Fruit fly (Drosophila melanogaster) S2 (cell line): ENCODE measurements around the gene CG10055.

Source experiments
- CG8478 ChIP-seq: fragments of >200 bp; optimal IDR thresholded peaks from 2 replicates; lab custom pipeline; 2018
- CTCF ChIP-seq, 2 experiments: fragments of >200 bp; optimal IDR thresholded peaks; 2 replicates each; lab custom pipeline; 2018

DNA sequence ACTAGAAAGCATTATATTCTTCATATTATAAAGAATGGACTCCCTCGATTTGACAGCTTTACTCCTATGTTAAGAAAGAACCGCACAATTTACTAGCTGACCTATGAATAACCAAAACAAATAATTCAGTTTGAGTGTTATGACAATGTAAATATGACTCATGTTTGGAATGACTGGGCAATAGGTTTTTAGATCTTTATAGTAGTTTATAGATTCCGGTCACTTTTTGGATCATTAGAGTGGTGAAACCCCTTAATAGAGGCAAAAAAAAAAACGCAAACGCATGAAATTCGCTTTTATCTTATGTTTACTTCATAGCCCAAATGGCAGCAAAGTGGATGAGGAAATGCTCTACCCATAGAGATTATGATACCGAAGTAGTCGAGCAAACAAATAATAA is 33.1 kb upstream of the CG10055 start, which contains the start of gene CG14605:
- no peak for TF ChIP-seq CG8478
- TF ChIP-seq CTCF (optimal IDR thresholded peaks at IDR 0.05; lab: Kevin White, UChicago): no peak
